Worm (Caenorhabditis elegans): ENCODE data around the gene F53F4.18.

DNA sequence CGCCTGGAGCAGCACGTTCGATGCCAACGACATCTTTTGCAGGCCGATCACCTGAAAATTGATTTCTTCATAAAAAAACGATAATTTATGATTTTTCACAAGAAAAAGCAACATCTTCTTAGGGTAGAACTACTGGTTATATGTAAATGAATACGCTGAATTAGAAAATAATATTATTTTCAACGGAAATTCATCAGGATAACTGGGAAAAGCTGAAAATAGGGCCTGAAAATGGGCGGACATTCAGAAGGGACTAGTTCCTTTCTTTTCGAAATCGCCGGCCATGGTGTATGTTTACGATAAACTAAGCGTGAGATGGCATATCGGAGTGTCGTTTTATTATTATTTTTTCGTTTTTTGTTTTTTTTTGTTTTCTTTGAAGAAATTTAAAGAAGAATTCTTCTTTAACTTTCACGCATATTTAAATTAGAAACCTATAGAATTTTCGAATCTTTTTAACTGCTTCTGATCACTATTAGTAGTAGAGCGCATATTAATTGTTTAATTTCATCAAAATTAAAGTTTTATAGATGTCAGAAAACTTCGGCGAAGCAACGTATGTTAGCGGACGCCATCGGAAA lies 35.7 kb downstream of the F53F4.18 start, which contains the start of the genes nduv-2 and F53F4.12:
- no peak for TF ChIP-seq med-1 (GFP tag; optimal IDR thresholded peaks at IDR 0.05; ENCODE audit: insufficient read depth)
- TF ChIP-seq ztf-23 (GFP tag; IDR thresholded peaks at IDR 0.05), result no peak
- TF ChIP-seq flt-1 (GFP tag; IDR thresholded peaks at IDR 0.05), result no peak
